Worm (Caenorhabditis elegans) whole organism, L4 larva: Measurements from ENCODE around the gene lpl-1.

ENCODE experiments used
- D1046.2 ChIP-seq: fragments of 200-800 bp; sonication (Bioruptor generic); IDR thresholded peaks from 2 replicates; pipeline ENCODE4 v1.3.6; 2022; ENCODE audit warnings: missing genetic modification characterization, missing compliant biosample characterization
- F10B5.3 ChIP-seq: sonication (generic microtip); optimal IDR thresholded peaks from 2 replicates; lab custom pipeline; 2016; ENCODE audit warnings: mild to moderate bottlenecking, missing genetic modification characterization, missing compliant biosample characterization
- F26F4.8 ChIP-seq: fragments of 200-800 bp; sonication (Bioruptor generic); conservative IDR thresholded peaks from 2 replicates; pipeline ENCODE4 v1.3.6; 2022; ENCODE audit warnings: missing genetic modification characterization, missing compliant biosample characterization
- F44E2.7 ChIP-seq: fragments of 200-800 bp; sonication (Bioruptor generic); IDR thresholded peaks from 2 replicates; pipeline ENCODE4 v2.1.2; 2022; ENCODE audit warnings: missing genetic modification characterization, missing compliant biosample characterization
- Y105C5A.15 ChIP-seq: fragments of 200-800 bp; sonication (Bioruptor generic); IDR thresholded peaks from 2 replicates; pipeline ENCODE4 v1.3.6; 2022; ENCODE audit warnings: missing genetic modification characterization, missing compliant biosample characterization
- Y5F2A.4 ChIP-seq: fragments of 200-800 bp; sonication (Bioruptor generic); optimal IDR thresholded peaks from 2 replicates; lab custom pipeline; 2018; ENCODE audit warnings: mild to moderate bottlenecking, missing genetic modification characterization, missing compliant biosample characterization
- Y75B8A.6 ChIP-seq: fragments of 200-800 bp; sonication (Bioruptor generic); IDR thresholded peaks from 2 replicates; pipeline ENCODE4 v1.3.6; 2022; ENCODE audit warnings: missing genetic modification reagents, missing genetic modification characterization, missing compliant biosample characterization
- aha-1 ChIP-seq: fragments of 150-350 bp; peaks from one replicate; lab custom pipeline; 2014; ENCODE audit warnings: missing biosample characterization, missing genetic modification characterization
- arid-1 ChIP-seq: fragments of 200-800 bp; sonication (Bioruptor generic); conservative IDR thresholded peaks from 2 replicates; pipeline ENCODE4 v1.3.6; 2022; ENCODE audit warnings: missing genetic modification reagents, missing genetic modification characterization, missing compliant biosample characterization
- ceh-20 ChIP-seq: fragments of 200-800 bp; sonication (Bioruptor generic); IDR thresholded peaks from 2 replicates; pipeline ENCODE4 v1.3.6; 2022; ENCODE audit warnings: missing genetic modification reagents, missing genetic modification characterization, missing compliant biosample characterization
- ceh-28 ChIP-seq: fragments of 150-350 bp; optimal IDR thresholded peaks from 2 replicates; lab custom pipeline; 2014; ENCODE audit warnings: missing biosample characterization, missing genetic modification reagents, missing genetic modification characterization
- ceh-62 ChIP-seq: sonication (generic microtip); optimal IDR thresholded peaks from 2 replicates; lab custom pipeline; 2017; ENCODE audit warnings: missing biosample characterization, missing genetic modification characterization
- ceh-82 ChIP-seq: sonication (generic microtip); optimal IDR thresholded peaks from 2 replicates; lab custom pipeline; 2017; ENCODE audit warnings: missing biosample characterization, missing genetic modification characterization
- ces-1 ChIP-seq: fragments of 150-350 bp; sonication (generic microtip); optimal IDR thresholded peaks from 4 replicates; lab custom pipeline; 2014; ENCODE audit warnings: missing biosample characterization, missing genetic modification reagents, missing genetic modification characterization
- cey-2 ChIP-seq: sonication (generic microtip); optimal IDR thresholded peaks from 3 replicates; lab custom pipeline; 2017; ENCODE audit warnings: missing genetic modification characterization, mild to moderate bottlenecking, missing compliant biosample characterization, antibody characterized with exemption, borderline replicate concordance; ENCODE audit not compliant: insufficient read depth
- ctbp-1 ChIP-seq: fragments of 200-800 bp; sonication (Bioruptor generic); IDR thresholded peaks from 2 replicates; pipeline ENCODE4 v1.3.6; 2022; ENCODE audit warnings: missing genetic modification reagents, missing genetic modification characterization, missing compliant biosample characterization
- daf-12 ChIP-seq: fragments of 150-350 bp; optimal IDR thresholded peaks from 2 replicates; lab custom pipeline; 2014; ENCODE audit warnings: missing biosample characterization, missing genetic modification reagents, missing genetic modification characterization
- dmd-6 ChIP-seq: fragments of 200-800 bp; sonication (Bioruptor generic); IDR thresholded peaks from 2 replicates; pipeline ENCODE4 v1.3.6; 2022; ENCODE audit warnings: missing genetic modification reagents, missing genetic modification characterization, missing compliant biosample characterization
- dmd-9 ChIP-seq: fragments of 200-800 bp; sonication (Bioruptor generic); IDR thresholded peaks from 2 replicates; pipeline ENCODE4 v1.3.6; 2022; ENCODE audit warnings: missing genetic modification reagents, missing genetic modification characterization, missing compliant biosample characterization
- fkh-10 ChIP-seq: fragments of 150-350 bp; optimal IDR thresholded peaks from 2 replicates; lab custom pipeline; 2014; ENCODE audit warnings: missing biosample characterization, missing genetic modification reagents, missing genetic modification characterization
- fos-1 ChIP-seq: fragments of 150-350 bp; optimal IDR thresholded peaks from 2 replicates; lab custom pipeline; 2014; ENCODE audit warnings: missing biosample characterization, missing genetic modification characterization
- hlh-11 ChIP-seq: fragments of 200-800 bp; sonication (Bioruptor generic); optimal IDR thresholded peaks from 2 replicates; lab custom pipeline; 2018; ENCODE audit warnings: mild to moderate bottlenecking, missing genetic modification characterization, missing compliant biosample characterization
- jun-1 ChIP-seq: fragments of 150-350 bp; optimal IDR thresholded peaks from 2 replicates; lab custom pipeline; 2014; ENCODE audit warnings: missing biosample characterization, missing genetic modification reagents, missing genetic modification characterization
- lim-7 ChIP-seq: fragments of 200-800 bp; sonication (Bioruptor generic); IDR thresholded peaks from 2 replicates; pipeline ENCODE4 v1.3.6; 2022; ENCODE audit warnings: missing genetic modification characterization, missing compliant biosample characterization
- lin-38 ChIP-seq: fragments of 200-800 bp; sonication (Bioruptor generic); IDR thresholded peaks from 2 replicates; pipeline ENCODE4 v1.3.6; 2022; ENCODE audit warnings: missing genetic modification reagents, missing genetic modification characterization, missing compliant biosample characterization
- lin-39 ChIP-seq: fragments of 150-350 bp; optimal IDR thresholded peaks from 2 replicates; lab custom pipeline; 2014; ENCODE audit warnings: missing biosample characterization, missing genetic modification reagents, missing genetic modification characterization
- mdl-1 ChIP-seq, 2 experiments: fragments of 150-350 bp in 1 of 2; sonication (generic microtip) in 1 of 2; optimal IDR thresholded peaks; 2 replicates each; lab custom pipeline; 2014 to 2017; ENCODE audit warnings: missing biosample characterization in 2 of 2, missing genetic modification characterization in 2 of 2
- mep-1 ChIP-seq: fragments of 150-350 bp; sonication (generic microtip); optimal IDR thresholded peaks from 3 replicates; lab custom pipeline; 2014; ENCODE audit warnings: missing biosample characterization, missing genetic modification characterization
- mxl-2 ChIP-seq: fragments of 200-800 bp; sonication (Bioruptor generic); conservative IDR thresholded peaks from 2 replicates; pipeline ENCODE4 v1.3.6; 2022; ENCODE audit warnings: missing genetic modification reagents, missing genetic modification characterization, missing compliant biosample characterization
- mxl-3 ChIP-seq: fragments of 200-800 bp; sonication (Bioruptor generic); optimal IDR thresholded peaks from 2 replicates; lab custom pipeline; 2018; ENCODE audit warnings: mild to moderate bottlenecking, missing genetic modification characterization, missing compliant biosample characterization
- nhr-10 ChIP-seq: fragments of 150-350 bp; optimal IDR thresholded peaks from 2 replicates; lab custom pipeline; 2014; ENCODE audit warnings: missing biosample characterization, missing genetic modification characterization
- nhr-102 ChIP-seq: sonication (generic microtip); optimal IDR thresholded peaks from 2 replicates; lab custom pipeline; 2016; ENCODE audit warnings: mild to moderate bottlenecking, missing genetic modification characterization, moderate library complexity, missing compliant biosample characterization
- nhr-11 ChIP-seq: fragments of 150-350 bp; optimal IDR thresholded peaks from 2 replicates; lab custom pipeline; 2014; ENCODE audit warnings: missing biosample characterization, missing genetic modification characterization
- nhr-111 ChIP-seq: fragments of 200-800 bp; sonication (Bioruptor generic); optimal IDR thresholded peaks from 2 replicates; lab custom pipeline; 2018; ENCODE audit warnings: mild to moderate bottlenecking, missing genetic modification characterization, missing compliant biosample characterization
- nhr-48 ChIP-seq: sonication (generic microtip); optimal IDR thresholded peaks from 2 replicates; lab custom pipeline; 2016; ENCODE audit warnings: mild to moderate bottlenecking, missing genetic modification characterization, missing compliant biosample characterization
- pqm-1 ChIP-seq: sonication (generic microtip); optimal IDR thresholded peaks from 2 replicates; lab custom pipeline; 2017; ENCODE audit warnings: missing biosample characterization, missing genetic modification characterization
- rbr-2 ChIP-seq: sonication (generic microtip); optimal IDR thresholded peaks from 2 replicates; lab custom pipeline; 2016; ENCODE audit warnings: missing genotype, missing genetic modification characterization, missing compliant biosample characterization
- saeg-2 ChIP-seq: fragments of 200-800 bp; sonication (Bioruptor generic); IDR thresholded peaks from 2 replicates; pipeline ENCODE4 v1.3.6; 2022; ENCODE audit warnings: missing genetic modification reagents, missing genetic modification characterization, missing compliant biosample characterization
- sdz-12 ChIP-seq: fragments of 200-800 bp; sonication (Bioruptor generic); optimal IDR thresholded peaks from 2 replicates; lab custom pipeline; 2018; ENCODE audit warnings: mild to moderate bottlenecking, missing genetic modification characterization, missing compliant biosample characterization
- skn-1 ChIP-seq: fragments of 150-350 bp; optimal IDR thresholded peaks from 2 replicates; lab custom pipeline; 2014; ENCODE audit warnings: missing biosample characterization, missing genetic modification characterization
- snpc-1.2 ChIP-seq: fragments of 200-800 bp; sonication (Bioruptor generic); IDR thresholded peaks from 2 replicates; pipeline ENCODE4 v1.3.6; 2022; ENCODE audit warnings: missing genetic modification reagents, missing genetic modification characterization, missing compliant biosample characterization
- spr-3 ChIP-seq: fragments of 200-800 bp; sonication (Bioruptor generic); optimal IDR thresholded peaks from 2 replicates; lab custom pipeline; 2018; ENCODE audit warnings: mild to moderate bottlenecking, missing genetic modification characterization, missing compliant biosample characterization
- unc-62 ChIP-seq, 3 experiments: fragments of 150-350 bp in 1 of 3; sonication (generic microtip); optimal IDR thresholded peaks in 2 of 3; peaks in 1 of 3; 1 replicate in 1 of 3; 2 replicates in 2 of 3; lab custom pipeline; 2014 to 2017; ENCODE audit warnings: missing biosample characterization in 3 of 3, missing genetic modification characterization in 3 of 3, missing genetic modification reagents in 3 of 3, missing genotype in 1 of 3
- zag-1 ChIP-seq: fragments of 150-350 bp; optimal IDR thresholded peaks from 2 replicates; lab custom pipeline; 2014; ENCODE audit warnings: missing biosample characterization, missing genetic modification characterization
- zfp-2 ChIP-seq: sonication (generic microtip); optimal IDR thresholded peaks from 2 replicates; lab custom pipeline; 2016; ENCODE audit warnings: mild to moderate bottlenecking, missing genetic modification characterization, missing compliant biosample characterization
- zip-11 ChIP-seq: fragments of 200-800 bp; sonication (Bioruptor generic); IDR thresholded peaks from 2 replicates; pipeline ENCODE4 v1.3.6; 2022; ENCODE audit warnings: missing genetic modification characterization, missing compliant biosample characterization
- ztf-11 ChIP-seq: fragments of 150-350 bp; optimal IDR thresholded peaks from 2 replicates; lab custom pipeline; 2014; ENCODE audit warnings: missing biosample characterization, missing genetic modification characterization
- ztf-7 ChIP-seq: fragments of 150-350 bp; optimal IDR thresholded peaks from 2 replicates; lab custom pipeline; 2014; ENCODE audit warnings: missing biosample characterization, missing genetic modification characterization

Gene lpl-1

DNA sequence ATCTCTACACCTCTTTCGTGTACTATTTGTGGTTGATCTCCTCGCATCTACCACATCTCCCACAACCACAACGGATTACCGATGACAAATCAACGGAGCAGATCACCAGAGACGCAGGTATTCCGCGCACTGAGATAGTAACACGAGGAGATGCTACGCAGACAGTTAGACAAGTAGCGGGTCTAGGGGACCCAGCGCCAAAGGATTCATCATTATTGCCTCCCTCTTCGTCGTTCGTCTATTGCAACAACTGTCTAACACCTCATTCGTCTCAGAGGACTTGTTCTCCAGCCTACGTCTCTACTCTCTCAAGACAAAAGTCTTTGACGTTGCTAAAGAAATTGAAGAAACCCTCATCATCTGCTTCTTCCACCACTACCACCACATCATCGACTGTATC lies 27.7 kb upstream of the lpl-1 start (continued):
- no peak for TF ChIP-seq nhr-102
- TF ChIP-seq hlh-11 (tag; lab: Kevin White, UChicago), result peak; percentile 56
- no peak for TF ChIP-seq ztf-11 (tag; lab: Kevin White, UChicago)
- no peak for TF ChIP-seq daf-12 (tag; lab: Kevin White, UChicago)
- no peak for TF ChIP-seq rbr-2 (tag; lab: Kevin White, UChicago)
- no peak for TF ChIP-seq nhr-48 (tag; lab: Kevin White, UChicago)
- TF ChIP-seq nhr-10, result no peak
- TF ChIP-seq Y5F2A.4 (GFP tag; lab: Kevin White, UChicago), result no peak

ce11 chrIV:9120220-9120619 lies 26.4 kb upstream of the lpl-1 start:
- TF ChIP-seq ceh-20 (GFP tag; lab: Robert Waterston, UW), result no peak
- TF ChIP-seq nhr-10, result no peak
- TF ChIP-seq ceh-28 (tag; lab: Kevin White, UChicago), result no peak
- peak; percentile 91 for TF ChIP-seq aha-1 (tag; lab: Kevin White, UChicago)

DNA sequence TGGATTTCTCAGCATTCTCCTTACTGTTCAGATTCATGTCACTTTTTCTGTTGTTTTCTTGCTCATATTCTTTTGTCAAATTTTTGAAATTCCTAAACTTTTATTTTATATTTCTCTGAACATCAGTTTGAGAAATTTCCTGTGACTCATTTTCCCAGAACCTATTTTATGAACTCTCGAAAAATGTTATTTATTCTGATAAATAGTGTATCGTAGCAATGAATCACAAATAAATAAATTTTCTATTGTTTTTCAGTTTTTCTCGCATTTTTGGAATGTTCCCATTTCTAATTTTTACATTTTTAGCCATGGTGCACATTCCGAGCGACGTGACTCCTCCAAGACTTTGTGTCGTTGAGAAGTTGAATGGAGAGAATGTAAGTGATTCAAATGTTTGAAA lies 25.0 kb upstream of the lpl-1 start, which contains the start of gene nrfl-1:
nrfl-1 (plus strand) TSS at position 301 of the 400 bp plus-strand sequence.
- no peak for TF ChIP-seq zfp-2
- no peak for TF ChIP-seq zag-1
- no peak for TF ChIP-seq ceh-20 (GFP tag; lab: Robert Waterston, UW)
- TF ChIP-seq mxl-3, result no peak
- TF ChIP-seq fos-1 (tag; lab: Kevin White, UChicago), result no peak
- no peak for TF ChIP-seq saeg-2 (GFP tag; lab: Robert Waterston, UW)
- TF ChIP-seq mxl-2, result no peak
- TF ChIP-seq Y75B8A.6, result no peak
- no peak for TF ChIP-seq dmd-9 (GFP tag; lab: Robert Waterston, UW)
- TF ChIP-seq F26F4.8, result no peak
- TF ChIP-seq daf-12 (tag; lab: Kevin White, UChicago), result no peak
- TF ChIP-seq ceh-82, result no peak
- no peak for TF ChIP-seq Y105C5A.15 (GFP tag; lab: Robert Waterston, UW)
- no peak for TF ChIP-seq ces-1
- no peak for TF ChIP-seq pqm-1
- TF ChIP-seq snpc-1.2 (GFP tag; lab: Robert Waterston, UW), result no peak
- no peak for TF ChIP-seq nhr-11
- no peak for TF ChIP-seq nhr-111 (GFP tag; lab: Kevin White, UChicago)
- TF ChIP-seq lin-39 (tag; lab: Kevin White, UChicago), result no peak
- no peak for TF ChIP-seq spr-3 (GFP tag; lab: Kevin White, UChicago)

ce11 chrIV:9118348-9118747 lies 24.5 kb upstream of the lpl-1 start:
- TF ChIP-seq lim-7 (GFP tag; lab: Robert Waterston, UW) (no peak), arid-1 (GFP tag; lab: Robert Waterston, UW) (no peak), jun-1 (tag; lab: Kevin White, UChicago) (no peak), dmd-9 (GFP tag; lab: Robert Waterston, UW) (no peak), mep-1 (tag; lab: Kevin White, UChicago) (peak; percentile 53), F10B5.3 (tag; lab: Kevin White, UChicago) (no peak), sdz-12 (GFP tag; lab: Kevin White, UChicago) (no peak), unc-62 (GFP tag; optimal IDR thresholded peaks at IDR 0.05 in 1 of 2; lab: Kevin White, UChicago) (peak in 1 of 2 experiments; percentile 86), unc-62 (tag; optimal IDR thresholded peaks at IDR 0.05; lab: Kevin White, UChicago) (no peak), D1046.2 (GFP tag; lab: Robert Waterston, UW) (no peak), zip-11 (no peak), F26F4.8 (no peak), skn-1 (tag; lab: Kevin White, UChicago) (no peak), ces-1 (no peak), ztf-7 (tag; lab: Kevin White, UChicago) (no peak), fkh-10 (no peak), F44E2.7 (GFP tag; lab: Robert Waterston, UW) (no peak), lin-38 (GFP tag; lab: Robert Waterston, UW) (no peak), ctbp-1 (GFP tag; lab: Robert Waterston, UW) (no peak), daf-12 (tag; lab: Kevin White, UChicago) (no peak), dmd-6 (GFP tag; lab: Robert Waterston, UW) (peak; percentile 68), spr-3 (GFP tag; lab: Kevin White, UChicago) (no peak), ceh-62 (tag; lab: Kevin White, UChicago) (no peak), cey-2 (no peak), mdl-1 (tag; optimal IDR thresholded peaks at IDR 0.05; lab: Kevin White, UChicago) (peak in 1 of 2 experiments; percentile 1)
